Worm (Caenorhabditis elegans) whole organism, young adult: ENCODE measurements around the gene Y22D7AL.4.

Experiments used
- B0019.2 ChIP-seq: fragments of 200-800 bp; sonication (Bioruptor generic); conservative IDR thresholded peaks from 2 replicates; pipeline ENCODE4 v1.3.6; 2022; ENCODE audit warnings: missing genetic modification reagents, missing genetic modification characterization, missing compliant biosample characterization
- F23B12.7 ChIP-seq: sonication (generic microtip); optimal IDR thresholded peaks from 2 replicates; lab custom pipeline; 2017; ENCODE audit warnings: missing genetic modification characterization, mild to moderate bottlenecking, missing compliant biosample characterization, antibody characterized with exemption, moderate library complexity; ENCODE audit not compliant: insufficient read depth
- F33H1.4 ChIP-seq: fragments of 200-800 bp; sonication (Bioruptor generic); IDR thresholded peaks from 2 replicates; pipeline ENCODE4 v1.3.6; 2022; ENCODE audit warnings: missing genetic modification reagents, missing genetic modification characterization, missing compliant biosample characterization
- F39B2.1 ChIP-seq: fragments of 200-800 bp; sonication (Bioruptor generic); IDR thresholded peaks from 2 replicates; pipeline ENCODE4 v1.3.6; 2022; ENCODE audit warnings: missing genetic modification reagents, missing genetic modification characterization, missing compliant biosample characterization
- F52B5.7 ChIP-seq: sonication (generic microtip); optimal IDR thresholded peaks from 2 replicates; lab custom pipeline; 2016; ENCODE audit warnings: mild to moderate bottlenecking, missing genetic modification characterization, missing compliant biosample characterization
- F55B11.4 ChIP-seq: sonication (generic microtip); optimal IDR thresholded peaks from 2 replicates; lab custom pipeline; 2016; ENCODE audit warnings: missing compliant biosample characterization, missing genetic modification characterization, borderline replicate concordance; ENCODE audit not compliant: insufficient read depth
- F57C9.4 ChIP-seq: sonication (generic microtip); optimal IDR thresholded peaks from 2 replicates; lab custom pipeline; 2017; ENCODE audit warnings: mild to moderate bottlenecking, missing genetic modification characterization, missing compliant biosample characterization
- K11D2.4 ChIP-seq: fragments of 200-800 bp; sonication (Bioruptor generic); IDR thresholded peaks from 2 replicates; pipeline ENCODE4 v1.3.6; 2022; ENCODE audit warnings: missing genetic modification reagents, missing genetic modification characterization, missing compliant biosample characterization
- Y53F4B.3 ChIP-seq: fragments of 200-800 bp; sonication (Bioruptor generic); IDR thresholded peaks from 2 replicates; pipeline ENCODE4 v1.3.6; 2022; ENCODE audit warnings: missing genetic modification reagents, missing genetic modification characterization, missing compliant biosample characterization
- Y53G8AR.9 ChIP-seq: fragments of 200-800 bp; sonication (Bioruptor generic); conservative IDR thresholded peaks from 2 replicates; pipeline ENCODE4 v1.3.6; 2022; ENCODE audit warnings: missing genetic modification reagents, missing genetic modification characterization, missing compliant biosample characterization
- ZK185.1 ChIP-seq: sonication (generic microtip); optimal IDR thresholded peaks from 2 replicates; lab custom pipeline; 2016; ENCODE audit warnings: mild to moderate bottlenecking, missing genetic modification characterization, missing compliant biosample characterization; ENCODE audit not compliant: poor library complexity, severe bottlenecking
- aptf-3 ChIP-seq: fragments of 200-800 bp; sonication (Bioruptor generic); IDR thresholded peaks from 2 replicates; pipeline ENCODE4 v1.3.6; 2022; ENCODE audit warnings: missing genetic modification characterization, missing compliant biosample characterization
- attf-6 ChIP-seq: fragments of 200-800 bp; sonication (Bioruptor generic); IDR thresholded peaks from 2 replicates; pipeline ENCODE4 v1.3.6; 2022; ENCODE audit warnings: missing genetic modification reagents, missing genetic modification characterization, missing compliant biosample characterization
- bed-1 ChIP-seq: fragments of 200-800 bp; sonication (Bioruptor generic); IDR thresholded peaks from 2 replicates; pipeline ENCODE4 v1.3.6; 2022; ENCODE audit warnings: missing genetic modification reagents, missing genetic modification characterization, missing compliant biosample characterization
- bed-2 ChIP-seq: fragments of 200-800 bp; sonication (Bioruptor generic); IDR thresholded peaks from 2 replicates; pipeline ENCODE4 v1.3.6; 2022; ENCODE audit warnings: missing genetic modification reagents, missing genetic modification characterization, missing compliant biosample characterization
- cebp-1 ChIP-seq, 2 experiments: fragments of 200-800 bp in 1 of 2; sonication (Bioruptor generic) in 1 of 2; sonication (generic microtip) in 1 of 2; IDR thresholded peaks in 1 of 2; optimal IDR thresholded peaks in 1 of 2; 2 replicates each; pipeline versions ENCODE4 v1.3.6 to Lab custom; 2017 to 2022; ENCODE audit warnings: missing compliant biosample characterization in 2 of 2, missing genetic modification characterization in 2 of 2, mild to moderate bottlenecking in 1 of 2, missing genetic modification reagents in 1 of 2, moderate library complexity in 1 of 2
- ceh-58 ChIP-seq: fragments of 200-800 bp; sonication (Bioruptor generic); IDR thresholded peaks from 2 replicates; pipeline ENCODE4 v1.3.6; 2022; ENCODE audit warnings: missing genetic modification characterization, missing compliant biosample characterization
- ceh-79 ChIP-seq: sonication (generic microtip); optimal IDR thresholded peaks from 2 replicates; lab custom pipeline; 2017; ENCODE audit warnings: mild to moderate bottlenecking, missing genetic modification characterization, missing compliant biosample characterization
- ceh-91 ChIP-seq: fragments of 200-800 bp; sonication (Bioruptor generic); IDR thresholded peaks from 2 replicates; pipeline ENCODE4 v1.3.6; 2022; ENCODE audit warnings: missing genetic modification reagents, missing genetic modification characterization, missing compliant biosample characterization
- dox-1 ChIP-seq: fragments of 200-800 bp; sonication (Bioruptor generic); IDR thresholded peaks from 2 replicates; pipeline ENCODE4 v1.3.6; 2022; ENCODE audit warnings: missing genetic modification reagents, missing genetic modification characterization, missing compliant biosample characterization
- dpff-1 ChIP-seq: sonication (generic microtip); optimal IDR thresholded peaks from 2 replicates; lab custom pipeline; 2017; ENCODE audit warnings: mild to moderate bottlenecking, missing genetic modification characterization, missing compliant biosample characterization
- egl-18 ChIP-seq: fragments of 200-800 bp; sonication (Bioruptor generic); IDR thresholded peaks from 2 replicates; pipeline ENCODE4 v1.3.6; 2022; ENCODE audit warnings: missing genetic modification reagents, missing genetic modification characterization, missing compliant biosample characterization
- egl-44 ChIP-seq: fragments of 200-800 bp; sonication (Bioruptor generic); IDR thresholded peaks from 2 replicates; pipeline ENCODE4 v1.3.6; 2022; ENCODE audit warnings: missing genetic modification reagents, missing genetic modification characterization, missing compliant biosample characterization
- egrh-3 ChIP-seq: fragments of 200-800 bp; sonication (Bioruptor generic); IDR thresholded peaks from 2 replicates; pipeline ENCODE4 v1.3.6; 2022; ENCODE audit warnings: missing genetic modification reagents, missing genetic modification characterization, missing compliant biosample characterization
- gei-17 ChIP-seq: fragments of 200-800 bp; sonication (Bioruptor generic); optimal IDR thresholded peaks from 2 replicates; lab custom pipeline; 2018; ENCODE audit warnings: mild to moderate bottlenecking, missing genetic modification characterization, missing compliant biosample characterization
- him-1 ChIP-seq: sonication (generic microtip); optimal IDR thresholded peaks from 2 replicates; lab custom pipeline; 2016; ENCODE audit warnings: missing genotype, missing genetic modification reagents, missing genetic modification characterization, missing compliant biosample characterization
- hlh-12 ChIP-seq: sonication (generic microtip); optimal IDR thresholded peaks from 2 replicates; lab custom pipeline; 2016; ENCODE audit warnings: missing genetic modification characterization, missing compliant biosample characterization
- hmg-20 ChIP-seq: fragments of 200-800 bp; sonication (Bioruptor generic); IDR thresholded peaks from 2 replicates; pipeline ENCODE4 v1.3.6; 2022; ENCODE audit warnings: missing genetic modification reagents, missing genetic modification characterization, missing compliant biosample characterization
- hsf-1 ChIP-seq: fragments of 200-800 bp; sonication (Bioruptor generic); IDR thresholded peaks from 2 replicates; pipeline ENCODE4 v1.3.6; 2022; ENCODE audit warnings: missing genetic modification reagents, missing genetic modification characterization, missing compliant biosample characterization
- let-607 ChIP-seq, 2 experiments: fragments of 200-800 bp in 1 of 2; sonication (Bioruptor generic) in 1 of 2; sonication (generic microtip) in 1 of 2; optimal IDR thresholded peaks; 2 replicates each; lab custom pipeline; 2016 to 2018; ENCODE audit warnings: mild to moderate bottlenecking in 2 of 2, missing compliant biosample characterization in 2 of 2, missing genetic modification characterization in 2 of 2, moderate library complexity in 2 of 2, missing genotype in 1 of 2
- lin-40 ChIP-seq: sonication (generic microtip); optimal IDR thresholded peaks from 2 replicates; lab custom pipeline; 2016; ENCODE audit warnings: missing genetic modification characterization, mild to moderate bottlenecking, missing compliant biosample characterization, missing genotype, missing genetic modification reagents
- lin-54 ChIP-seq: fragments of 200-800 bp; sonication (Bioruptor generic); optimal IDR thresholded peaks from 2 replicates; lab custom pipeline; 2018; ENCODE audit warnings: mild to moderate bottlenecking, missing genetic modification characterization, missing compliant biosample characterization
- madf-10 ChIP-seq: sonication (generic microtip); optimal IDR thresholded peaks from 2 replicates; lab custom pipeline; 2016; ENCODE audit warnings: mild to moderate bottlenecking, missing genetic modification characterization, missing compliant biosample characterization
- mcd-1 ChIP-seq: fragments of 200-800 bp; sonication (Bioruptor generic); IDR thresholded peaks from 2 replicates; pipeline ENCODE4 v1.3.6; 2022; ENCODE audit warnings: missing genetic modification reagents, missing genetic modification characterization, missing compliant biosample characterization
- nfya-1 ChIP-seq: sonication (generic microtip); optimal IDR thresholded peaks from 2 replicates; lab custom pipeline; 2017; ENCODE audit warnings: antibody characterized with exemption, missing compliant biosample characterization, missing genetic modification characterization, borderline replicate concordance; ENCODE audit not compliant: insufficient read depth
- nfya-2 ChIP-seq: fragments of 200-800 bp; sonication (Bioruptor generic); IDR thresholded peaks from 2 replicates; pipeline ENCODE4 v1.3.6; 2022; ENCODE audit warnings: missing genetic modification reagents, missing genetic modification characterization, missing compliant biosample characterization
- nfyb-1 ChIP-seq: fragments of 200-800 bp; sonication (Bioruptor generic); IDR thresholded peaks from 2 replicates; pipeline ENCODE4 v1.3.6; 2022; ENCODE audit warnings: missing genetic modification reagents, missing genetic modification characterization, missing compliant biosample characterization
- nhr-120 ChIP-seq: fragments of 200-800 bp; sonication (Bioruptor generic); IDR thresholded peaks from 2 replicates; pipeline ENCODE4 v1.3.6; 2022; ENCODE audit warnings: missing genetic modification characterization, missing compliant biosample characterization
- pha-4 ChIP-seq: fragments of 150-350 bp; sonication (generic microtip); optimal IDR thresholded peaks from 2 replicates; lab custom pipeline; 2014; ENCODE audit warnings: missing biosample characterization, missing genetic modification reagents, missing genetic modification characterization
- rcor-1 ChIP-seq: fragments of 200-800 bp; sonication (Bioruptor generic); IDR thresholded peaks from 2 replicates; pipeline ENCODE4 v1.3.6; 2022; ENCODE audit warnings: missing genetic modification reagents, missing genetic modification characterization, missing compliant biosample characterization
- snpc-3.4 ChIP-seq: sonication (generic microtip); optimal IDR thresholded peaks from 2 replicates; lab custom pipeline; 2017; ENCODE audit warnings: missing genetic modification characterization, mild to moderate bottlenecking, missing compliant biosample characterization, antibody characterized with exemption, moderate library complexity, missing genotype, missing genetic modification reagents
- xnd-1 ChIP-seq: sonication (generic microtip); optimal IDR thresholded peaks from 2 replicates; lab custom pipeline; 2016; ENCODE audit warnings: missing genotype, missing genetic modification reagents, missing genetic modification characterization, missing compliant biosample characterization
- zfh-2 ChIP-seq: fragments of 200-800 bp; sonication (Bioruptor generic); conservative IDR thresholded peaks from 2 replicates; pipeline ENCODE4 v1.3.6; 2022; ENCODE audit warnings: missing genetic modification reagents, missing genetic modification characterization, missing compliant biosample characterization
- ztf-18 ChIP-seq: sonication (generic microtip); optimal IDR thresholded peaks from 2 replicates; lab custom pipeline; 2016; ENCODE audit warnings: missing genotype, mild to moderate bottlenecking, missing genetic modification characterization, missing compliant biosample characterization
- ztf-22 ChIP-seq: fragments of 200-800 bp; sonication (Bioruptor generic); optimal IDR thresholded peaks from 2 replicates; lab custom pipeline; 2018; ENCODE audit warnings: mild to moderate bottlenecking, missing genetic modification characterization, moderate library complexity, missing compliant biosample characterization
- ztf-26 ChIP-seq: sonication (generic microtip); optimal IDR thresholded peaks from 2 replicates; lab custom pipeline; 2017; ENCODE audit warnings: missing genetic modification characterization, missing compliant biosample characterization
- ztf-28 ChIP-seq: fragments of 200-800 bp; sonication (Bioruptor generic); IDR thresholded peaks from 2 replicates; pipeline ENCODE4 v1.3.6; 2022; ENCODE audit warnings: missing genetic modification reagents, missing genetic modification characterization, missing compliant biosample characterization

The Y22D7AL.4 gene

ce11 chrIII:1600670-1601194, 25.7 kb upstream of the Y22D7AL.4 start, which contains the start of gene sms-3 (continued):
- TF ChIP-seq let-607 (tag; optimal IDR thresholded peaks at IDR 0.05; lab: Kevin White, UChicago): peak in 1 of 2 experiments; percentile 1
- no peak for TF ChIP-seq lin-40 (tag; lab: Kevin White, UChicago)
- TF ChIP-seq attf-6 (GFP tag; lab: Robert Waterston, UW): no peak
- TF ChIP-seq hmg-20 (GFP tag; lab: Robert Waterston, UW): no peak
- TF ChIP-seq F52B5.7 (tag; lab: Kevin White, UChicago): peak; percentile 61
- peak; percentile 14; the same call in 1 of the 2 replicates for TF ChIP-seq aptf-3
- TF ChIP-seq mcd-1 (GFP tag; lab: Robert Waterston, UW): peak; percentile 42; the same call in 1 of the 2 replicates
- peak; percentile 19; the same call in 1 of the 2 replicates for TF ChIP-seq nfyb-1 (GFP tag; lab: Robert Waterston, UW)
- no peak for TF ChIP-seq zfh-2
- TF ChIP-seq nfya-2: no peak
- TF ChIP-seq F57C9.4 (tag; lab: Kevin White, UChicago): no peak
- peak; percentile 51 for TF ChIP-seq lin-54 (GFP tag; lab: Kevin White, UChicago)
- TF ChIP-seq F39B2.1 (GFP tag; lab: Robert Waterston, UW): no peak
- TF ChIP-seq cebp-1 (GFP tag; IDR thresholded peaks at IDR 0.05; lab: Robert Waterston, UW): 0 out of 2 replicates have a peak, but pooled peaks have one; percentile 32
- peak; percentile 52 for TF ChIP-seq cebp-1 (tag; optimal IDR thresholded peaks at IDR 0.05; lab: Kevin White, UChicago)
- no peak for TF ChIP-seq gei-17 (GFP tag; lab: Kevin White, UChicago)
- TF ChIP-seq ztf-28 (GFP tag; lab: Robert Waterston, UW): no peak
- no peak for TF ChIP-seq F33H1.4 (GFP tag; lab: Robert Waterston, UW)
- TF ChIP-seq nhr-120 (GFP tag; lab: Robert Waterston, UW): no peak
- TF ChIP-seq him-1 (tag; lab: Kevin White, UChicago): peak; percentile 71
- no peak for TF ChIP-seq pha-4
- TF ChIP-seq dpff-1 (tag; lab: Kevin White, UChicago): no peak
- TF ChIP-seq nfya-1 (tag; lab: Kevin White, UChicago): no peak
- no peak for TF ChIP-seq egl-18
- no peak for TF ChIP-seq Y53G8AR.9 (GFP tag; lab: Robert Waterston, UW)
- no peak for TF ChIP-seq xnd-1 (tag; lab: Kevin White, UChicago)
- no peak for TF ChIP-seq K11D2.4 (GFP tag; lab: Robert Waterston, UW)
- TF ChIP-seq ceh-58 (GFP tag; lab: Robert Waterston, UW): 0 out of 2 replicates have a peak, but pooled peaks have one; percentile 64
- TF ChIP-seq B0019.2 (GFP tag; lab: Robert Waterston, UW): peak; percentile 78
- no peak for TF ChIP-seq ceh-79
- TF ChIP-seq hlh-12 (tag; lab: Kevin White, UChicago): peak; percentile 63
- peak; percentile 74 for TF ChIP-seq ZK185.1 (tag; lab: Kevin White, UChicago)
- no peak for TF ChIP-seq bed-2
- peak; percentile 67; the same call in 1 of the 2 replicates for TF ChIP-seq egl-44 (GFP tag; lab: Robert Waterston, UW)
- TF ChIP-seq snpc-3.4 (tag; lab: Kevin White, UChicago): peak; percentile 68
- no peak; the same call in none of the 2 replicates for TF ChIP-seq dox-1 (GFP tag; lab: Robert Waterston, UW)
- TF ChIP-seq F23B12.7 (tag; lab: Kevin White, UChicago): peak; percentile 32
- TF ChIP-seq Y53F4B.3 (GFP tag; lab: Robert Waterston, UW): no peak
- TF ChIP-seq egrh-3 (GFP tag; lab: Robert Waterston, UW): no peak
- no peak for TF ChIP-seq bed-1 (GFP tag; lab: Robert Waterston, UW)
- peak; percentile 64 for TF ChIP-seq ztf-18 (tag; lab: Kevin White, UChicago)
- no peak for TF ChIP-seq ztf-22 (GFP tag; lab: Kevin White, UChicago)
- TF ChIP-seq F55B11.4 (tag; lab: Kevin White, UChicago): no peak
- peak; percentile 30; the same call in 1 of the 2 replicates for TF ChIP-seq hsf-1 (GFP tag; lab: Robert Waterston, UW)
- peak; percentile 44 for TF ChIP-seq madf-10 (tag; lab: Kevin White, UChicago)
- TF ChIP-seq rcor-1 (GFP tag; lab: Robert Waterston, UW): no peak
- peak; percentile 31; the same call in 1 of the 2 replicates for TF ChIP-seq ceh-91
- TF ChIP-seq ztf-26: peak; percentile 33
